Worm (Caenorhabditis elegans): ENCODE results near the gene F08D12.2.

- no peak for TF ChIP-seq ama-1 (optimal IDR thresholded peaks at IDR 0.05)
- TF ChIP-seq dpl-1 (GFP tag; optimal IDR thresholded peaks at IDR 0.05), result no peak
- no peak for TF ChIP-seq ztf-11 (tag; optimal IDR thresholded peaks at IDR 0.05)
- TF ChIP-seq lin-29 (GFP tag; IDR thresholded peaks at IDR 0.05), result no peak
- no peak for TF ChIP-seq madf-9 (GFP tag; conservative IDR thresholded peaks at IDR 0.05)
- no peak for TF ChIP-seq unc-39 (tag; optimal IDR thresholded peaks at IDR 0.05)
- TF ChIP-seq ces-1 (GFP tag; optimal IDR thresholded peaks at IDR 0.05), result no peak
- TF ChIP-seq fkh-10 (GFP tag; optimal IDR thresholded peaks at IDR 0.05), result no peak
- no peak for TF ChIP-seq daf-16 (GFP tag; optimal IDR thresholded peaks at IDR 0.05)
- TF ChIP-seq daf-16 (tag; optimal IDR thresholded peaks at IDR 0.05), result no peak
- TF ChIP-seq nhr-77 (tag; optimal IDR thresholded peaks at IDR 0.05), result no peak
- TF ChIP-seq unc-62 (GFP tag; optimal IDR thresholded peaks at IDR 0.05 in 1 of 2), result no peak
- no peak for TF ChIP-seq unc-62 (tag; optimal IDR thresholded peaks at IDR 0.05)
- no peak for TF ChIP-seq ceh-32 (tag; optimal IDR thresholded peaks at IDR 0.05; ENCODE audit: poor library complexity)
- no peak for TF ChIP-seq F49E8.2 (tag; optimal IDR thresholded peaks at IDR 0.05; ENCODE audit: borderline replicate concordance)
- TF ChIP-seq mep-1 (tag; optimal IDR thresholded peaks at IDR 0.05), result no peak
Observed at ce11 chrII:2734266-2734665, 47.2 kb upstream of the F08D12.2 start.

Measured in whole organism, L4 larva.